Fruit fly (Drosophila melanogaster) whole organism, embryonic: ENCODE results near the gene NdufA3.

Source experiments
- Adf1 ChIP-seq: fragments of 200-800 bp; sonication (Bioruptor generic); IDR thresholded peaks from 2 replicates; pipeline ENCODE4 v1.3.6; 2022; ENCODE audit warnings: missing biosample characterization, missing genetic modification characterization
- Bgb ChIP-seq: fragments of 200-800 bp; sonication (Bioruptor generic); IDR thresholded peaks from 2 replicates; pipeline ENCODE4 v1.3.6; 2022; ENCODE audit warnings: missing biosample characterization, missing genetic modification characterization; ENCODE audit not compliant: partially characterized antibody
- CG10431 ChIP-seq: fragments of 200-800 bp; sonication (Bioruptor generic); optimal IDR thresholded peaks from 3 replicates; lab custom pipeline; 2018; ENCODE audit warnings: missing biosample characterization, mild to moderate bottlenecking, missing genetic modification characterization
- CG11560 ChIP-seq: fragments of 200-800 bp; sonication (Bioruptor generic); IDR thresholded peaks from 3 replicates; pipeline ENCODE4 v1.3.6; 2022; ENCODE audit warnings: missing biosample characterization, missing genetic modification characterization
- CG12236 ChIP-seq: fragments of 200-800 bp; sonication (Bioruptor generic); optimal IDR thresholded peaks from 2 replicates; lab custom pipeline; 2016; ENCODE audit warnings: missing biosample characterization, missing genetic modification characterization
- CG13894 ChIP-seq: fragments of 200-800 bp; sonication (Bioruptor generic); optimal IDR thresholded peaks from 3 replicates; lab custom pipeline; 2018; ENCODE audit warnings: missing biosample characterization, mild to moderate bottlenecking, missing genetic modification characterization, moderate library complexity
- CG14014 ChIP-seq: fragments of 200-800 bp; sonication (Bioruptor generic); IDR thresholded peaks from 2 replicates; pipeline ENCODE4 v1.3.6; 2022; ENCODE audit warnings: missing biosample characterization, missing genetic modification characterization
- CG14441 ChIP-seq: fragments of 200-800 bp; sonication (Bioruptor generic); IDR thresholded peaks from 2 replicates; pipeline ENCODE4 v1.3.6; 2022; ENCODE audit warnings: missing biosample characterization, missing genetic modification characterization
- CG17328 ChIP-seq: fragments of 200-800 bp; sonication (Bioruptor generic); IDR thresholded peaks from 2 replicates; pipeline ENCODE4 v1.3.6; 2022; ENCODE audit warnings: missing biosample characterization, missing genetic modification characterization
- CG17802 ChIP-seq: fragments of 200-800 bp; sonication (Bioruptor generic); optimal IDR thresholded peaks from 2 replicates; lab custom pipeline; 2018; ENCODE audit warnings: missing biosample characterization, mild to moderate bottlenecking, missing genetic modification characterization, moderate library complexity
- CG32772 ChIP-seq: fragments of 200-800 bp; sonication (Bioruptor generic); IDR thresholded peaks from 2 replicates; pipeline ENCODE4 v1.3.6; 2022; ENCODE audit warnings: missing biosample characterization, missing genetic modification characterization
- CG43689 ChIP-seq: fragments of 200-800 bp; sonication (Bioruptor generic); IDR thresholded peaks from 2 replicates; pipeline ENCODE4 v1.3.6; 2022; ENCODE audit warnings: missing biosample characterization, missing genetic modification characterization
- CG6765 ChIP-seq: fragments of 200-800 bp; sonication (Bioruptor generic); optimal IDR thresholded peaks from 3 replicates; lab custom pipeline; 2017; ENCODE audit warnings: missing biosample characterization, mild to moderate bottlenecking, missing genetic modification characterization
- CG7372 ChIP-seq: fragments of 200-800 bp; sonication (Bioruptor generic); IDR thresholded peaks from 2 replicates; pipeline ENCODE4 v1.3.6; 2022; ENCODE audit warnings: missing biosample characterization, missing genetic modification characterization
- CG7928 ChIP-seq: fragments of 200-800 bp; sonication (Bioruptor generic); optimal IDR thresholded peaks from 2 replicates; lab custom pipeline; 2017; ENCODE audit warnings: missing biosample characterization, mild to moderate bottlenecking, missing genetic modification characterization
- CG8765 ChIP-seq: fragments of 200-800 bp; sonication (Bioruptor generic); IDR thresholded peaks from 2 replicates; pipeline ENCODE4 v1.3.6; 2022; ENCODE audit warnings: missing biosample characterization, missing genetic modification characterization
- Chrac-16 ChIP-seq: fragments of 200-800 bp; sonication (Bioruptor generic); optimal IDR thresholded peaks from 3 replicates; lab custom pipeline; 2016; ENCODE audit warnings: missing biosample characterization, missing genetic modification characterization
- CoRest ChIP-seq: fragments of 200-800 bp; sonication (Bioruptor generic); optimal IDR thresholded peaks from 3 replicates; lab custom pipeline; 2018; ENCODE audit warnings: missing biosample characterization, mild to moderate bottlenecking, missing genetic modification characterization, moderate library complexity
- Dad ChIP-seq: fragments of 200-800 bp; sonication (Bioruptor generic); optimal IDR thresholded peaks from 3 replicates; lab custom pipeline; 2016; ENCODE audit warnings: missing biosample characterization, missing genetic modification characterization
- E2f2 ChIP-seq: fragments of 200-800 bp; sonication (Bioruptor generic); IDR thresholded peaks from 2 replicates; pipeline ENCODE4 v1.3.6; 2022; ENCODE audit warnings: missing biosample characterization, missing genetic modification characterization
- Elba2 ChIP-seq: fragments of 200-800 bp; sonication (Bioruptor generic); optimal IDR thresholded peaks from 3 replicates; lab custom pipeline; 2016; ENCODE audit warnings: missing biosample characterization, missing genetic modification characterization
- Hsf ChIP-seq: fragments of 200-800 bp; sonication (Bioruptor generic); optimal IDR thresholded peaks from 3 replicates; lab custom pipeline; 2016; ENCODE audit warnings: missing biosample characterization, missing genetic modification characterization
- MESR4 ChIP-seq: fragments of 200-800 bp; sonication (Bioruptor generic); optimal IDR thresholded peaks from 2 replicates; lab custom pipeline; 2018; ENCODE audit warnings: missing biosample characterization, mild to moderate bottlenecking, missing genetic modification characterization, moderate library complexity
- Med ChIP-seq: fragments of 200-800 bp; sonication (Bioruptor generic); peaks from one replicate; lab custom pipeline; 2016; ENCODE audit warnings: missing biosample characterization, missing genetic modification characterization, mild to moderate bottlenecking, inconsistent platforms, moderate library complexity
- NfI ChIP-seq: fragments of 200-800 bp; sonication (Bioruptor generic); optimal IDR thresholded peaks from 3 replicates; lab custom pipeline; 2018; ENCODE audit warnings: missing biosample characterization, mild to moderate bottlenecking, missing genetic modification characterization, moderate library complexity
- PHDP ChIP-seq: fragments of 200-800 bp; sonication (Bioruptor generic); optimal IDR thresholded peaks from 3 replicates; lab custom pipeline; 2018; ENCODE audit warnings: missing biosample characterization, mild to moderate bottlenecking, missing genetic modification characterization, moderate library complexity
- Sin3A ChIP-seq: fragments of >200 bp; optimal IDR thresholded peaks from 2 replicates; lab custom pipeline; 2018
- Sry-β ChIP-seq: fragments of 200-800 bp; sonication (Bioruptor generic); optimal IDR thresholded peaks from 2 replicates; lab custom pipeline; 2018; ENCODE audit warnings: missing biosample characterization, mild to moderate bottlenecking, missing genetic modification characterization, moderate library complexity
- Sry-δ ChIP-seq: fragments of 200-800 bp; sonication (Bioruptor generic); optimal IDR thresholded peaks from 2 replicates; lab custom pipeline; 2016; ENCODE audit warnings: missing biosample characterization, missing genetic modification characterization
- amos ChIP-seq: fragments of 200-800 bp; sonication (Bioruptor generic); IDR thresholded peaks from 2 replicates; pipeline ENCODE4 v1.3.6; 2022; ENCODE audit warnings: missing biosample characterization, missing genetic modification characterization; ENCODE audit not compliant: partially characterized antibody
- bsh ChIP-seq, 2 experiments: fragments of 200-800 bp; sonication (Bioruptor generic); optimal IDR thresholded peaks; 2 replicates each; lab custom pipeline; 2017 to 2018; ENCODE audit warnings: mild to moderate bottlenecking in 2 of 2, missing biosample characterization in 2 of 2, missing genetic modification characterization in 2 of 2, moderate library complexity in 1 of 2
- caup ChIP-seq: fragments of 200-800 bp; sonication (Bioruptor generic); optimal IDR thresholded peaks from 3 replicates; lab custom pipeline; 2017; ENCODE audit warnings: missing biosample characterization, mild to moderate bottlenecking, missing genetic modification characterization, moderate library complexity; ENCODE audit not compliant: severe bottlenecking
- chn ChIP-seq: fragments of 200-800 bp; sonication (Bioruptor generic); optimal IDR thresholded peaks from 2 replicates; lab custom pipeline; 2016; ENCODE audit warnings: missing biosample characterization, missing genetic modification characterization
- gcm ChIP-seq: fragments of 200-800 bp; sonication (Bioruptor generic); optimal IDR thresholded peaks from 2 replicates; lab custom pipeline; 2019; ENCODE audit warnings: missing biosample characterization, mild to moderate bottlenecking, missing genetic modification characterization, moderate library complexity
- gfzf ChIP-seq: fragments of 200-800 bp; sonication (Bioruptor generic); optimal IDR thresholded peaks from 2 replicates; lab custom pipeline; 2016; ENCODE audit warnings: missing biosample characterization, mild to moderate bottlenecking, missing genetic modification characterization, moderate library complexity
- grau ChIP-seq: fragments of 200-800 bp; optimal IDR thresholded peaks from 3 replicates; lab custom pipeline; 2019; ENCODE audit warnings: missing biosample characterization, mild to moderate bottlenecking, missing genetic modification characterization, moderate library complexity
- her ChIP-seq: fragments of 200-800 bp; sonication (Bioruptor generic); optimal IDR thresholded peaks from 2 replicates; lab custom pipeline; 2016; ENCODE audit warnings: missing biosample characterization, missing genetic modification characterization
- lmd ChIP-seq: fragments of 200-800 bp; sonication (Bioruptor generic); IDR thresholded peaks from 2 replicates; pipeline ENCODE4 v1.3.6; 2022; ENCODE audit warnings: missing biosample characterization, missing genetic modification characterization
- otp ChIP-seq: fragments of 200-800 bp; sonication (Bioruptor generic); IDR thresholded peaks from 3 replicates; pipeline ENCODE4, ENCODE4 v1.3.6; 2022; ENCODE audit warnings: missing biosample characterization, missing genetic modification characterization
- pb ChIP-seq: fragments of 200-800 bp; sonication (Bioruptor generic); optimal IDR thresholded peaks from 3 replicates; lab custom pipeline; 2016; ENCODE audit warnings: missing biosample characterization, missing genetic modification characterization
- pnt ChIP-seq: fragments of 200-800 bp; sonication (Bioruptor generic); optimal IDR thresholded peaks from 3 replicates; lab custom pipeline; 2016; ENCODE audit warnings: missing biosample characterization, missing genetic modification characterization
- pros ChIP-seq: fragments of 200-800 bp; sonication (Bioruptor generic); optimal IDR thresholded peaks from 3 replicates; lab custom pipeline; 2019; ENCODE audit warnings: missing biosample characterization, mild to moderate bottlenecking, missing genetic modification characterization, moderate library complexity
- psq ChIP-seq: fragments of 200-800 bp; sonication (Bioruptor generic); optimal IDR thresholded peaks from 2 replicates; lab custom pipeline; 2017; ENCODE audit warnings: missing biosample characterization, missing genetic modification characterization
- scrt ChIP-seq: fragments of 200-800 bp; sonication (Bioruptor generic); optimal IDR thresholded peaks from 2 replicates; lab custom pipeline; 2018; ENCODE audit warnings: missing biosample characterization, mild to moderate bottlenecking, missing genetic modification characterization, moderate library complexity
- sens ChIP-seq: fragments of 200-800 bp; sonication (Bioruptor generic); peaks from one replicate; lab custom pipeline; 2016; ENCODE audit warnings: missing biosample characterization, missing genetic modification characterization
- slou ChIP-seq: fragments of 200-800 bp; sonication (Bioruptor generic); optimal IDR thresholded peaks from 3 replicates; lab custom pipeline; 2016; ENCODE audit warnings: missing biosample characterization, missing genetic modification characterization
- sr ChIP-seq: fragments of 200-800 bp; sonication (Bioruptor generic); IDR thresholded peaks from 3 replicates; pipeline ENCODE4 v1.3.6; 2022; ENCODE audit warnings: missing biosample characterization, missing genetic modification characterization
- sug ChIP-seq: fragments of 200-800 bp; optimal IDR thresholded peaks from 2 replicates; lab custom pipeline; 2019; ENCODE audit warnings: missing biosample characterization, mild to moderate bottlenecking, missing genetic modification characterization, moderate library complexity
- trem ChIP-seq: fragments of 200-800 bp; optimal IDR thresholded peaks from 3 replicates; lab custom pipeline; 2019; ENCODE audit warnings: missing biosample characterization, mild to moderate bottlenecking, missing genetic modification characterization, moderate library complexity
- ttk ChIP-seq: fragments of 200-800 bp; sonication (Bioruptor generic); IDR thresholded peaks from 2 replicates; pipeline ENCODE4 v2.1.2; 2022; ENCODE audit warnings: missing biosample characterization, missing genetic modification characterization
- wor ChIP-seq: fragments of 200-800 bp; sonication (Bioruptor generic); IDR thresholded peaks from 2 replicates; pipeline ENCODE4 v1.3.6; 2022; ENCODE audit warnings: missing biosample characterization, missing genetic modification characterization

The NdufA3 gene

DNA sequence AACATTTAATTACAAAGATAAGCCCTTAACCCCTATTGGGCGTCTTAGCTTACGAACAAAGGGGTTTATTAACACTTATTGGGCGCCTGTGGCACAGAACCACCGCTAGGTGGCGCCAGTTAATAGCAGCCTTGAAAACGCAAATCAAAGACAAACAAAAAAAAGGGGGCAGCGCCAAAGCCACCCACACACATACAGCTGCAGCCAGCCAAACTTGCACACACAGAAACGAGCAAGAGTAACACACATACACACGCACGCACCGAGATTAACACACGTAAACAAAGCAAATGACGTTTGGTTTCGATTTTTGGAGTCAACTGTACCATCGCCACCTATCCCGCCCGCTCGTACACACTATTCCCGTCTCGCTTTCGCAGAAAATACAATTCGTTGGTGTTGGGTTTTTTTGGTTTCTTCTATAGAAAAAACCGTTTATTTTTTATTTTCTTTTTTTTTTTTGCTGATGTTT is 7.7 kb downstream of the NdufA3 start (continued):
- TF ChIP-seq CG8765 (GFP tag; lab: Robert Waterston, UW) (no peak), CG14441 (GFP tag; lab: Robert Waterston, UW) (peak; percentile 53), pnt (GFP tag; lab: Kevin White, UChicago) (no peak), psq (GFP tag; lab: Kevin White, UChicago) (no peak), CG11560 (tag; lab: Robert Waterston, UW) (no peak), sug (peak; percentile 33), Adf1 (GFP tag; lab: Robert Waterston, UW) (peak; percentile 45), CG43689 (GFP tag; lab: Robert Waterston, UW) (no peak), Bgb (GFP tag; lab: Robert Waterston, UW) (0 out of 2 replicates have a peak, but pooled peaks have one; percentile 30), Chrac-16 (peak; percentile 24), CG17802 (no peak), slou (peak; percentile 9), NfI (peak; percentile 19), Sin3A (lab: Kevin White, UChicago) (no peak), pros (GFP tag; lab: Kevin White, UChicago) (peak; percentile 70), Med (GFP tag; lab: Kevin White, UChicago) (peak; percentile 81), Sry-β (GFP tag; lab: Kevin White, UChicago) (no peak), gfzf (GFP tag; lab: Kevin White, UChicago) (peak; percentile 11), CG7928 (GFP tag; lab: Kevin White, UChicago) (no peak), sens (GFP tag; lab: Kevin White, UChicago) (peak; percentile 79), lmd (GFP tag; lab: Robert Waterston, UW) (no peak), wor (GFP tag; lab: Robert Waterston, UW) (no peak), otp (no peak), E2f2 (GFP tag; lab: Robert Waterston, UW) (peak; percentile 30; the same call in 1 of the 2 replicates), CG12236 (GFP tag; lab: Kevin White, UChicago) (no peak), CG14014 (GFP tag; lab: Robert Waterston, UW) (peak; percentile 59; the same call in 1 of the 2 replicates), sr (GFP tag; lab: Robert Waterston, UW) (peak; percentile 53; the same call in 1 of the 3 replicates), Elba2 (GFP tag; lab: Kevin White, UChicago) (peak; percentile 91), ttk (0 out of 2 replicates have a peak, but pooled peaks have one; percentile 22), CG10431 (peak; percentile 16), Dad (GFP tag; lab: Kevin White, UChicago) (peak; percentile 6), chn (peak; percentile 86), CG7372 (no peak), CG17328 (GFP tag; lab: Robert Waterston, UW) (0 out of 2 replicates have a peak, but pooled peaks have one; percentile 11), MESR4 (peak; percentile 40), Hsf (GFP tag; lab: Kevin White, UChicago) (peak; percentile 35), bsh (GFP tag; optimal IDR thresholded peaks at IDR 0.05; lab: Kevin White, UChicago) (peak; percentile 19 to 20), gcm (GFP tag; lab: Kevin White, UChicago) (peak; percentile 39), her (GFP tag; lab: Kevin White, UChicago) (peak; percentile 29), pb (GFP tag; lab: Kevin White, UChicago) (no peak), scrt (GFP tag; lab: Kevin White, UChicago) (peak; percentile 12), Sry-δ (peak; percentile 7), CG13894 (tag; lab: Kevin White, UChicago) (peak; percentile 69), caup (GFP tag; lab: Kevin White, UChicago) (no peak), CG6765 (GFP tag; lab: Kevin White, UChicago) (peak; percentile 1), amos (GFP tag; lab: Robert Waterston, UW) (peak; percentile 33; the same call in 1 of the 2 replicates), CG32772 (GFP tag; lab: Robert Waterston, UW) (0 out of 2 replicates have a peak, but pooled peaks have one; percentile 29), CoRest (peak; percentile 30), PHDP (peak; percentile 54), trem (tag; lab: Kevin White, UChicago) (peak; percentile 41), grau (tag; lab: Kevin White, UChicago) (peak; percentile 44)
